Worm (Caenorhabditis elegans): ENCODE results near the gene dylt-2.

The dylt-2 gene

ce11 chrX:8971461-8971860 lies 31.5 kb upstream of the dylt-2 start (continued):
- TF ChIP-seq snpc-1.2 (GFP tag; IDR thresholded peaks at IDR 0.05) (peak; percentile 81), nhr-111 (GFP tag; optimal IDR thresholded peaks at IDR 0.05) (peak; percentile 19), fos-1 (tag; optimal IDR thresholded peaks at IDR 0.05) (no peak), lim-7 (GFP tag; IDR thresholded peaks at IDR 0.05) (no peak), zfp-2 (tag; optimal IDR thresholded peaks at IDR 0.05) (peak; percentile 25), gei-8 (GFP tag; optimal IDR thresholded peaks at IDR 0.05) (peak; percentile 19), mxl-2 (GFP tag; conservative IDR thresholded peaks at IDR 0.05) (no peak), zip-2 (tag; optimal IDR thresholded peaks at IDR 0.05) (no peak), T20F7.1 (GFP tag; optimal IDR thresholded peaks at IDR 0.05) (no peak), aly-2 (tag; optimal IDR thresholded peaks at IDR 0.05) (no peak), unc-130 (GFP tag; optimal IDR thresholded peaks at IDR 0.05) (peak; percentile 17), Y75B8A.6 (GFP tag; IDR thresholded peaks at IDR 0.05) (no peak), ztf-7 (tag; optimal IDR thresholded peaks at IDR 0.05) (peak; percentile 7), mdl-1 (tag; optimal IDR thresholded peaks at IDR 0.05) (no peak), skn-1 (tag; optimal IDR thresholded peaks at IDR 0.05) (no peak), zfp-3 (GFP tag; conservative IDR thresholded peaks at IDR 0.05) (0 out of 2 replicates have a peak, but pooled peaks have one; percentile 61), ceh-44 (GFP tag; IDR thresholded peaks at IDR 0.05) (0 out of 2 replicates have a peak, but pooled peaks have one; percentile 19), zip-11 (GFP tag; IDR thresholded peaks at IDR 0.05) (no peak), pqm-1 (tag; optimal IDR thresholded peaks at IDR 0.05) (no peak), nhr-77 (tag; optimal IDR thresholded peaks at IDR 0.05) (no peak), nhr-237 (tag; optimal IDR thresholded peaks at IDR 0.05) (no peak), mdt-29 (GFP tag; IDR thresholded peaks at IDR 0.05) (peak; percentile 39; the same call in 1 of the 2 replicates), ces-1 (GFP tag; optimal IDR thresholded peaks at IDR 0.05) (no peak), egl-43 (GFP tag; IDR thresholded peaks at IDR 0.05) (no peak), lin-29 (GFP tag; IDR thresholded peaks at IDR 0.05) (no peak), ztf-11 (tag; optimal IDR thresholded peaks at IDR 0.05) (no peak), F26F4.8 (GFP tag; conservative IDR thresholded peaks at IDR 0.05) (0 out of 2 replicates have a peak, but pooled peaks have one; percentile 25), F10B5.3 (tag; optimal IDR thresholded peaks at IDR 0.05) (no peak), lsy-2 (tag; optimal IDR thresholded peaks at IDR 0.05) (peak in 1 of 2 experiments; percentile 36), duxl-1 (tag; optimal IDR thresholded peaks at IDR 0.05; ENCODE audit: poor library complexity) (no peak), Y5F2A.4 (GFP tag; optimal IDR thresholded peaks at IDR 0.05) (no peak), D1046.2 (GFP tag; IDR thresholded peaks at IDR 0.05) (0 out of 2 replicates have a peak, but pooled peaks have one; percentile 46), arid-1 (GFP tag; conservative IDR thresholded peaks at IDR 0.05) (no peak), lin-38 (GFP tag; IDR thresholded peaks at IDR 0.05) (peak; percentile 69), dve-1 (tag; optimal IDR thresholded peaks at IDR 0.05; ENCODE audit: insufficient read depth) (no peak), F49E8.2 (tag; optimal IDR thresholded peaks at IDR 0.05; ENCODE audit: borderline replicate concordance) (peak; percentile 42), nhr-41 (GFP tag; IDR thresholded peaks at IDR 0.05) (no peak), zag-1 (tag; optimal IDR thresholded peaks at IDR 0.05) (no peak), ZK337.2 (GFP tag; IDR thresholded peaks at IDR 0.05) (peak; percentile 62; the same call in 1 of the 2 replicates), nhr-76 (tag; optimal IDR thresholded peaks at IDR 0.05) (no peak), fkh-10 (GFP tag; optimal IDR thresholded peaks at IDR 0.05) (no peak), php-3 (GFP tag; IDR thresholded peaks at IDR 0.05) (no peak), ceh-20 (GFP tag; IDR thresholded peaks at IDR 0.05) (no peak; the same call in 1 of the 2 replicates), rbr-2 (tag; optimal IDR thresholded peaks at IDR 0.05) (peak; percentile 43), dmd-8 (GFP tag; IDR thresholded peaks at IDR 0.05) (no peak), daf-8 (GFP tag; IDR thresholded peaks at IDR 0.05) (no peak), unc-39 (tag; optimal IDR thresholded peaks at IDR 0.05) (no peak), dmd-6 (GFP tag; IDR thresholded peaks at IDR 0.05) (no peak), lin-13 (GFP tag; optimal IDR thresholded peaks at IDR 0.05) (peak; percentile 35), lir-3 (tag; optimal IDR thresholded peaks at IDR 0.05) (peak; percentile 28), nhr-6 (tag; optimal IDR thresholded peaks at IDR 0.05) (no peak)

Data from whole organism, L4 larva.